Worm (Caenorhabditis elegans) whole organism, early embryonic: ENCODE data around the gene srj-21.

Experiments
- aly-1 ChIP-seq: sonication (generic microtip); optimal IDR thresholded peaks from 2 replicates; lab custom pipeline; 2016; ENCODE audit warnings: missing genetic modification characterization, missing compliant biosample characterization
- ama-1 ChIP-seq: fragments of 150-350 bp; optimal IDR thresholded peaks from 2 replicates; lab custom pipeline; 2014
- ets-7 ChIP-seq: sonication (generic microtip); optimal IDR thresholded peaks from 2 replicates; lab custom pipeline; 2016; ENCODE audit warnings: missing genotype, missing genetic modification characterization, missing compliant biosample characterization
- hmbx-1 ChIP-seq: sonication (generic microtip); optimal IDR thresholded peaks from 2 replicates; lab custom pipeline; 2016; ENCODE audit warnings: mild to moderate bottlenecking, missing genetic modification characterization, missing compliant biosample characterization
- hmg-4 ChIP-seq: fragments of 200-800 bp; sonication (Bioruptor generic); optimal IDR thresholded peaks from 2 replicates; lab custom pipeline; 2018; ENCODE audit warnings: mild to moderate bottlenecking, missing genetic modification characterization, missing compliant biosample characterization
- hnd-1 ChIP-seq: sonication (generic microtip); optimal IDR thresholded peaks from 2 replicates; lab custom pipeline; 2016; ENCODE audit warnings: missing genetic modification characterization, missing compliant biosample characterization
- tbx-37 ChIP-seq: fragments of 200-800 bp; sonication (Bioruptor generic); conservative IDR thresholded peaks from 2 replicates; pipeline ENCODE4 v1.3.6; 2022; ENCODE audit warnings: missing genetic modification reagents, missing genetic modification characterization, missing compliant biosample characterization
- tra-4 ChIP-seq: sonication (generic microtip); optimal IDR thresholded peaks from 2 replicates; lab custom pipeline; 2017; ENCODE audit warnings: missing genetic modification characterization, missing compliant biosample characterization

ce11 chrV:10795494-10795893, 50.4 kb downstream of the srj-21 start, which contains the start of gene D1054.19:
- TF ChIP-seq tbx-37 (GFP tag; lab: Robert Waterston, UW), result no peak
- TF ChIP-seq hmbx-1 (tag; lab: Kevin White, UChicago), result no peak
- TF ChIP-seq tra-4 (tag; lab: Kevin White, UChicago), result no peak
- no peak for TF ChIP-seq ama-1 (lab: Kevin White, UChicago)
- TF ChIP-seq aly-1 (tag; lab: Kevin White, UChicago), result no peak
- no peak for TF ChIP-seq hmg-4 (GFP tag; lab: Kevin White, UChicago)
- no peak for TF ChIP-seq hnd-1 (tag; lab: Kevin White, UChicago)
- no peak for TF ChIP-seq ets-7 (tag; lab: Kevin White, UChicago)
